Worm (Caenorhabditis elegans) whole organism, early embryonic: ENCODE measurements around the gene C08F8.3.

Experiments used
- B0310.2 ChIP-seq: sonication (generic microtip); optimal IDR thresholded peaks from 2 replicates; lab custom pipeline; 2016; ENCODE audit warnings: mild to moderate bottlenecking, missing genetic modification characterization, missing compliant biosample characterization
- F13C5.2 ChIP-seq: sonication (generic microtip); optimal IDR thresholded peaks from 2 replicates; lab custom pipeline; 2017; ENCODE audit warnings: mild to moderate bottlenecking, missing genetic modification characterization, inconsistent platforms, missing compliant biosample characterization
- ama-1 ChIP-seq: fragments of 150-350 bp; optimal IDR thresholded peaks from 2 replicates; lab custom pipeline; 2014
- ets-7 ChIP-seq: sonication (generic microtip); optimal IDR thresholded peaks from 2 replicates; lab custom pipeline; 2016; ENCODE audit warnings: missing genotype, missing genetic modification characterization, missing compliant biosample characterization
- tbx-37 ChIP-seq: fragments of 200-800 bp; sonication (Bioruptor generic); conservative IDR thresholded peaks from 2 replicates; pipeline ENCODE4 v1.3.6; 2022; ENCODE audit warnings: missing genetic modification reagents, missing genetic modification characterization, missing compliant biosample characterization

DNA sequence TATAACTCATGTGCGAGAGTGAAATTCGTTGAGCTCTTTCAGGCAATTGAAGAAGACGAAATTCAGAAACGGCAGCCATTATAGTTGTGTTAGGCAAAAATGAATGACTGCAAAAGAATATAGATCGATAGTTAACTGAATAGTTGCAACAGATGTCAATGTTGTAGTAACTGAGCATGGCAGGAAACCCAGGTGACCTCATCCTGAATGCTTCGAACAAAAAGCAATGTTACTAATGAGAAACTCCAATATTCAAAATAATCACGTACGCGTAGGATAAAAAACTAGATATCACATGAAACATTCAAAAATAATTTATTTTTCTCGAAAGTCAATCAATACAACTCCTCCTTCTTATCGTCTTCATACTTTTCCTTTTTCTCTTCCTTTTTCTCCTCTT, 7.6 kb downstream of the C08F8.3 start, which contains the start of gene fbxb-9:
- no peak for TF ChIP-seq ets-7 (tag; lab: Kevin White, UChicago)
- TF ChIP-seq F13C5.2, result no peak
- TF ChIP-seq tbx-37 (GFP tag; lab: Robert Waterston, UW), result no peak
- TF ChIP-seq ama-1, result no peak
- TF ChIP-seq B0310.2, result no peak
